Fruit fly (Drosophila melanogaster): ENCODE data around the gene nyo.

nyo gene

dm6 chr3R:31571885-31572292, 29.1 kb downstream of the nyo start, which contains the start of gene gammaCOP (continued):
- TF ChIP-seq emc (GFP tag; optimal IDR thresholded peaks at IDR 0.05) (no peak), Trl (optimal IDR thresholded peaks at IDR 0.05) (no peak), Trl (GFP tag; optimal IDR thresholded peaks at IDR 0.05) (no peak), her (GFP tag; optimal IDR thresholded peaks at IDR 0.05) (peak; percentile 15), CkIIα-i1 (GFP tag; IDR thresholded peaks at IDR 0.05) (no peak), tx (GFP tag; optimal IDR thresholded peaks at IDR 0.05) (no peak), NfI (GFP tag; optimal IDR thresholded peaks at IDR 0.05) (no peak), CG10147 (GFP tag; optimal IDR thresholded peaks at IDR 0.05) (no peak), CG33213 (GFP tag; optimal IDR thresholded peaks at IDR 0.05) (peak; percentile 1), gcm (GFP tag; optimal IDR thresholded peaks at IDR 0.05) (peak; percentile 15), Optix (GFP tag; IDR thresholded peaks at IDR 0.05) (no peak), TFAM (GFP tag; optimal IDR thresholded peaks at IDR 0.05) (no peak), dpn (GFP tag; optimal IDR thresholded peaks at IDR 0.05) (peak in 1 of 2 experiments; percentile 9), Sin3A (optimal IDR thresholded peaks at IDR 0.05) (peak; percentile 37), CG8290 (GFP tag; optimal IDR thresholded peaks at IDR 0.05) (peak; percentile 21), CG8290 (tag; optimal IDR thresholded peaks at IDR 0.05) (no peak), CG7556 (GFP tag; optimal IDR thresholded peaks at IDR 0.05) (no peak), pzg (GFP tag; optimal IDR thresholded peaks at IDR 0.05) (peak; percentile 52), row (GFP tag; IDR thresholded peaks at IDR 0.05) (peak; percentile 52), BEAF-32 (GFP tag; optimal IDR thresholded peaks at IDR 0.05) (peak; percentile 87), Poxn (GFP tag; IDR thresholded peaks at IDR 0.05) (no peak), CG11398 (GFP tag; optimal IDR thresholded peaks at IDR 0.05) (no peak), CG15514 (GFP tag; optimal IDR thresholded peaks at IDR 0.05) (peak; percentile 99), CG17568 (GFP tag; optimal IDR thresholded peaks at IDR 0.05) (no peak), Dref (GFP tag; IDR thresholded peaks at IDR 0.05) (peak; percentile 78; the same call in 1 of the 2 replicates), CG4424 (GFP tag; optimal IDR thresholded peaks at IDR 0.05) (peak; percentile 10), CG42726 (GFP tag; IDR thresholded peaks at IDR 0.05; ENCODE audit: partially characterized antibody) (peak; percentile 34; the same call in 1 of the 2 replicates), cas (GFP tag; IDR thresholded peaks at IDR 0.05) (no peak), CG6175 (GFP tag; IDR thresholded peaks at IDR 0.05) (no peak), br (optimal IDR thresholded peaks at IDR 0.05) (no peak), HmgZ (tag; optimal IDR thresholded peaks at IDR 0.05) (no peak), fd64A (GFP tag; optimal IDR thresholded peaks at IDR 0.05) (no peak), sens (GFP tag) (peak; percentile 53), chinmo (GFP tag; IDR thresholded peaks at IDR 0.05; ENCODE audit: partially characterized antibody) (0 out of 4 replicates have a peak, but pooled peaks have one; percentile 47), vnd (GFP tag; IDR thresholded peaks at IDR 0.05; ENCODE audit: partially characterized antibody) (peak; percentile 89), cg (GFP tag; optimal IDR thresholded peaks at IDR 0.05) (peak; percentile 25), kay (GFP tag; optimal IDR thresholded peaks at IDR 0.05) (peak; percentile 34), Bgb (GFP tag; IDR thresholded peaks at IDR 0.05; ENCODE audit: partially characterized antibody) (peak; percentile 85), Eip74EF (GFP tag; optimal IDR thresholded peaks at IDR 0.05) (no peak), CG16779 (GFP tag; IDR thresholded peaks at IDR 0.05) (no peak), CG14860 (GFP tag; IDR thresholded peaks at IDR 0.05; ENCODE audit: partially characterized antibody) (peak; percentile 90), pum (GFP tag; optimal IDR thresholded peaks at IDR 0.05) (no peak), Dp (GFP tag; optimal IDR thresholded peaks at IDR 0.05) (peak; percentile 87), CG3163 (GFP tag; optimal IDR thresholded peaks at IDR 0.05) (no peak), bowl (GFP tag; IDR thresholded peaks at IDR 0.05) (no peak), HmgD (GFP tag; optimal IDR thresholded peaks at IDR 0.05) (peak; percentile 17), bbx (GFP tag; IDR thresholded peaks at IDR 0.05; ENCODE audit: partially characterized antibody) (peak; percentile 81), knrl (GFP tag; IDR thresholded peaks at IDR 0.05; ENCODE audit: partially characterized antibody) (peak; percentile 90), CG12942 (GFP tag; optimal IDR thresholded peaks at IDR 0.05) (no peak), inv (GFP tag; IDR thresholded peaks at IDR 0.05; ENCODE audit: partially characterized antibody) (peak; percentile 85), CG8478 (optimal IDR thresholded peaks at IDR 0.05) (no peak), ind (GFP tag; optimal IDR thresholded peaks at IDR 0.05) (no peak)

All from whole organism, embryonic.